Fruit fly (Drosophila melanogaster) Kc167 (cell line): ENCODE measurements around the gene CG4511.

Source experiments
- Myc ChIP-seq: fragments of >200 bp; optimal IDR thresholded peaks from 2 replicates; lab custom pipeline; 2017; ENCODE audit warnings: missing external identifiers
- Sin3A ChIP-seq: fragments of >200 bp; optimal IDR thresholded peaks from 2 replicates; lab custom pipeline; 2018; ENCODE audit warnings: missing external identifiers
- h ChIP-seq: fragments of >200 bp; optimal IDR thresholded peaks from 3 replicates; lab custom pipeline; 2018; ENCODE audit warnings: missing external identifiers
- insv ChIP-seq: fragments of >200 bp; optimal IDR thresholded peaks from 3 replicates; lab custom pipeline; 2018; ENCODE audit warnings: missing external identifiers
- psq ChIP-seq: fragments of >200 bp; optimal IDR thresholded peaks from 2 replicates; lab custom pipeline; 2017; ENCODE audit warnings: missing external identifiers
- ttk ChIP-seq: sonication (Bioruptor generic); optimal IDR thresholded peaks from 2 replicates; lab custom pipeline; 2017; ENCODE audit warnings: missing external identifiers

Gene CG4511

dm6 chr3R:10875515-10876434, 21.5 kb downstream of the CG4511 start, which contains the start of gene Sodh2:
Gene Sodh2, plus strand, starts transcription at chr3R:10876384.
- TF ChIP-seq Myc (lab: Kevin White, UChicago) (no peak), psq (lab: Kevin White, UChicago) (no peak), h (lab: Kevin White, UChicago) (no peak), insv (lab: Kevin White, UChicago) (no peak), Sin3A (lab: Kevin White, UChicago) (no peak), ttk (lab: Kevin White, UChicago) (no peak)

dm6 chr3R:10877808-10878207, 23.5 kb downstream of the CG4511 start:
- TF ChIP-seq psq (lab: Kevin White, UChicago) = no peak
- no peak for TF ChIP-seq h (lab: Kevin White, UChicago)
- TF ChIP-seq ttk (lab: Kevin White, UChicago) = no peak
- no peak for TF ChIP-seq insv (lab: Kevin White, UChicago)
- no peak for TF ChIP-seq Sin3A (lab: Kevin White, UChicago)
- TF ChIP-seq Myc (lab: Kevin White, UChicago) = no peak

dm6 chr3R:10878628-10879027, 24.3 kb downstream of the CG4511 start:
- TF ChIP-seq h (lab: Kevin White, UChicago) (no peak), ttk (lab: Kevin White, UChicago) (no peak), Sin3A (lab: Kevin White, UChicago) (no peak), Myc (lab: Kevin White, UChicago) (no peak), psq (lab: Kevin White, UChicago) (no peak), insv (lab: Kevin White, UChicago) (no peak)

dm6 chr3R:10879219-10879618, 24.9 kb downstream of the CG4511 start, which contains the start of gene CG14695:
Gene CG14695, minus strand, starts transcription at chr3R:10879319.
- no peak for TF ChIP-seq Myc (lab: Kevin White, UChicago)
- no peak for TF ChIP-seq insv (lab: Kevin White, UChicago)
- TF ChIP-seq Sin3A (lab: Kevin White, UChicago) = no peak
- TF ChIP-seq h (lab: Kevin White, UChicago) = no peak
- no peak for TF ChIP-seq psq (lab: Kevin White, UChicago)

dm6 chr3R:10881824-10882559, 27.7 kb downstream of the CG4511 start, which contains the start of gene Tpc1:
Gene Tpc1, minus strand, starts transcription at chr3R:10882188.
- TF ChIP-seq Myc (lab: Kevin White, UChicago) = no peak
- TF ChIP-seq Sin3A (lab: Kevin White, UChicago) = no peak
- TF ChIP-seq insv (lab: Kevin White, UChicago) = no peak
- TF ChIP-seq ttk (lab: Kevin White, UChicago) = no peak
- no peak for TF ChIP-seq h (lab: Kevin White, UChicago)
- TF ChIP-seq psq (lab: Kevin White, UChicago) = no peak

- TF ChIP-seq psq (lab: Kevin White, UChicago) = no peak
- TF ChIP-seq ttk (lab: Kevin White, UChicago) = no peak
- TF ChIP-seq h (lab: Kevin White, UChicago) = no peak
- no peak for TF ChIP-seq Myc (lab: Kevin White, UChicago)
- TF ChIP-seq Sin3A (lab: Kevin White, UChicago) = no peak
- no peak for TF ChIP-seq insv (lab: Kevin White, UChicago)
Observed at dm6 chr3R:10884031-10884677, 29.9 kb downstream of the CG4511 start.

- TF ChIP-seq Myc (lab: Kevin White, UChicago) (no peak), psq (lab: Kevin White, UChicago) (no peak), insv (lab: Kevin White, UChicago) (no peak), Sin3A (lab: Kevin White, UChicago) (no peak), ttk (lab: Kevin White, UChicago) (no peak), h (lab: Kevin White, UChicago) (no peak)
Observed at dm6 chr3R:10884678-10885421, 30.5 kb downstream of the CG4511 start, which contains the start of gene CG14696. Gene CG14696, minus strand, starts transcription at chr3R:10885001.

- no peak for TF ChIP-seq psq (lab: Kevin White, UChicago)
- no peak for TF ChIP-seq h (lab: Kevin White, UChicago)
- no peak for TF ChIP-seq insv (lab: Kevin White, UChicago)
- TF ChIP-seq ttk (lab: Kevin White, UChicago) = no peak
- TF ChIP-seq Sin3A (lab: Kevin White, UChicago) = no peak
- no peak for TF ChIP-seq Myc (lab: Kevin White, UChicago)
Observed at dm6 chr3R:10885422-10886081, 31.3 kb downstream of the CG4511 start, which contains the start of gene Leash. Gene Leash, plus strand, starts transcription at chr3R:10885540.
